Fruit fly (Drosophila melanogaster) whole organism, embryonic: ENCODE measurements around the gene CG42272.

Source experiments
- Blimp-1 ChIP-seq: fragments of 200-800 bp; sonication (Bioruptor generic); optimal IDR thresholded peaks from 3 replicates; lab custom pipeline; 2018; ENCODE audit warnings: missing biosample characterization, missing genetic modification characterization, mild to moderate bottlenecking, moderate library complexity, missing genetic modification reagents
- BtbVII ChIP-seq: fragments of 200-800 bp; sonication (Bioruptor generic); optimal IDR thresholded peaks from 3 replicates; lab custom pipeline; 2017; ENCODE audit warnings: missing biosample characterization, mild to moderate bottlenecking, missing genetic modification characterization
- CG10274 ChIP-seq: fragments of 200-800 bp; sonication (Bioruptor generic); optimal IDR thresholded peaks from 3 replicates; lab custom pipeline; 2017; ENCODE audit warnings: missing biosample characterization, mild to moderate bottlenecking, missing genetic modification characterization
- CG10321 ChIP-seq: fragments of 200-800 bp; sonication (Bioruptor generic); IDR thresholded peaks from 2 replicates; pipeline ENCODE4 v1.3.6; 2022; ENCODE audit warnings: missing biosample characterization, missing genetic modification characterization
- CG10565 ChIP-seq: fragments of 200-800 bp; sonication (Bioruptor generic); optimal IDR thresholded peaks from 3 replicates; lab custom pipeline; 2016; ENCODE audit warnings: missing biosample characterization, mild to moderate bottlenecking, missing genetic modification characterization
- CG11560 ChIP-seq: fragments of 200-800 bp; sonication (Bioruptor generic); IDR thresholded peaks from 3 replicates; pipeline ENCODE4 v1.3.6; 2022; ENCODE audit warnings: missing biosample characterization, missing genetic modification characterization
- CG12104 ChIP-seq: fragments of 200-800 bp; sonication (Bioruptor generic); optimal IDR thresholded peaks from 3 replicates; lab custom pipeline; 2016; ENCODE audit warnings: missing biosample characterization, missing genetic modification characterization
- CG13287 ChIP-seq: fragments of 200-800 bp; sonication (Bioruptor generic); IDR thresholded peaks from 2 replicates; pipeline ENCODE4 v1.3.6; 2022; ENCODE audit warnings: missing biosample characterization, missing genetic modification characterization; ENCODE audit not compliant: partially characterized antibody
- CG14667 ChIP-seq: fragments of 200-800 bp; sonication (Bioruptor generic); IDR thresholded peaks from 2 replicates; pipeline ENCODE4 v1.3.6; 2022; ENCODE audit warnings: missing biosample characterization, missing genetic modification characterization
- CG14860 ChIP-seq: fragments of 200-800 bp; sonication (Bioruptor generic); IDR thresholded peaks from 3 replicates; pipeline ENCODE4 v1.3.6; 2022; ENCODE audit warnings: missing biosample characterization, missing genetic modification characterization; ENCODE audit not compliant: partially characterized antibody
- CG1792 ChIP-seq: fragments of 200-800 bp; sonication (Bioruptor generic); optimal IDR thresholded peaks from 2 replicates; lab custom pipeline; 2016; ENCODE audit warnings: missing biosample characterization, missing genetic modification characterization
- CG18619 ChIP-seq: fragments of 200-800 bp; sonication (Bioruptor generic); optimal IDR thresholded peaks from 3 replicates; lab custom pipeline; 2017; ENCODE audit warnings: missing biosample characterization, mild to moderate bottlenecking, missing genetic modification characterization
- CG2129 ChIP-seq: fragments of 200-800 bp; sonication (Bioruptor generic); IDR thresholded peaks from 2 replicates; pipeline ENCODE4 v1.3.6; 2022; ENCODE audit warnings: missing biosample characterization, missing genetic modification characterization; ENCODE audit not compliant: partially characterized antibody
- CG2875 ChIP-seq: fragments of 200-800 bp; sonication (Bioruptor generic); optimal IDR thresholded peaks from 2 replicates; lab custom pipeline; 2017; ENCODE audit warnings: missing biosample characterization, mild to moderate bottlenecking, missing genetic modification characterization, missing genetic modification reagents
- CG2889 ChIP-seq: fragments of 200-800 bp; sonication (Bioruptor generic); IDR thresholded peaks from 3 replicates; pipeline ENCODE4 v1.3.6; 2022; ENCODE audit warnings: missing biosample characterization, missing genetic modification characterization
- CG31388 ChIP-seq: fragments of 200-800 bp; sonication (Bioruptor generic); optimal IDR thresholded peaks from 2 replicates; lab custom pipeline; 2016; ENCODE audit warnings: missing biosample characterization, missing genetic modification characterization
- CG32767 ChIP-seq: fragments of 200-800 bp; sonication (Bioruptor generic); IDR thresholded peaks from 2 replicates; pipeline ENCODE4 v1.3.6; 2022; ENCODE audit warnings: missing biosample characterization, missing genetic modification characterization
- CG43689 ChIP-seq: fragments of 200-800 bp; sonication (Bioruptor generic); IDR thresholded peaks from 2 replicates; pipeline ENCODE4 v1.3.6; 2022; ENCODE audit warnings: missing biosample characterization, missing genetic modification characterization
- CG5245 ChIP-seq: fragments of 200-800 bp; sonication (Bioruptor generic); optimal IDR thresholded peaks from 3 replicates; lab custom pipeline; 2016; ENCODE audit warnings: missing biosample characterization, missing genetic modification characterization
- CG5953 ChIP-seq: fragments of 200-800 bp; sonication (Bioruptor generic); IDR thresholded peaks from 2 replicates; pipeline ENCODE4 v1.3.6; 2022; ENCODE audit warnings: missing biosample characterization, missing genetic modification characterization
- HHEX ChIP-seq: fragments of 200-800 bp; sonication (Bioruptor generic); optimal IDR thresholded peaks from 3 replicates; lab custom pipeline; 2017; ENCODE audit warnings: missing biosample characterization, mild to moderate bottlenecking, missing genetic modification characterization, missing genetic modification reagents
- Hmx ChIP-seq: fragments of 200-800 bp; sonication (Bioruptor generic); optimal IDR thresholded peaks from 2 replicates; lab custom pipeline; 2016; ENCODE audit warnings: missing biosample characterization, missing genetic modification characterization
- Hr78 ChIP-seq, 2 experiments: fragments of 200-800 bp in 1 of 2; fragments of >200 bp in 1 of 2; sonication (Bioruptor generic) in 1 of 2; optimal IDR thresholded peaks; 2 replicates each; lab custom pipeline; 2017 to 2019; ENCODE audit warnings: missing biosample characterization in 2 of 2, missing genetic modification characterization in 2 of 2, mild to moderate bottlenecking in 1 of 2, moderate library complexity in 1 of 2
- Lim3 ChIP-seq: fragments of 200-800 bp; sonication (Bioruptor generic); IDR thresholded peaks from 2 replicates; pipeline ENCODE4 v1.3.6; 2022; ENCODE audit warnings: missing biosample characterization, missing genetic modification characterization
- NC2α ChIP-seq: fragments of 200-800 bp; sonication (Bioruptor generic); optimal IDR thresholded peaks from 2 replicates; lab custom pipeline; 2016; ENCODE audit warnings: missing biosample characterization, missing genetic modification characterization
- Nf-YC ChIP-seq: fragments of 200-800 bp; optimal IDR thresholded peaks from 3 replicates; lab custom pipeline; 2019; ENCODE audit warnings: missing biosample characterization, mild to moderate bottlenecking, missing genetic modification characterization, moderate library complexity
- Sox100B ChIP-seq: fragments of 200-800 bp; sonication (Bioruptor generic); optimal IDR thresholded peaks from 3 replicates; lab custom pipeline; 2018; ENCODE audit warnings: missing biosample characterization, mild to moderate bottlenecking, missing genetic modification characterization
- Ssrp ChIP-seq: fragments of 200-800 bp; sonication (Bioruptor generic); optimal IDR thresholded peaks from 2 replicates; lab custom pipeline; 2018; ENCODE audit warnings: missing biosample characterization, mild to moderate bottlenecking, missing genetic modification characterization, moderate library complexity
- bcd ChIP-seq: fragments of 200-800 bp; sonication (Bioruptor generic); optimal IDR thresholded peaks from 2 replicates; lab custom pipeline; 2017; ENCODE audit warnings: missing biosample characterization, mild to moderate bottlenecking, missing genetic modification characterization
- bowl ChIP-seq: fragments of 200-800 bp; sonication (Bioruptor generic); IDR thresholded peaks from 2 replicates; pipeline ENCODE4 v1.3.6; 2022; ENCODE audit warnings: missing biosample characterization, missing genetic modification characterization
- crc ChIP-seq: fragments of 200-800 bp; sonication (Bioruptor generic); optimal IDR thresholded peaks from 2 replicates; lab custom pipeline; 2016; ENCODE audit warnings: missing biosample characterization, missing genetic modification characterization
- exex ChIP-seq: fragments of 200-800 bp; sonication (Bioruptor generic); optimal IDR thresholded peaks from 4 replicates; lab custom pipeline; 2018; ENCODE audit warnings: missing biosample characterization, mild to moderate bottlenecking, missing genetic modification characterization, moderate library complexity
- gfzf ChIP-seq: fragments of 200-800 bp; sonication (Bioruptor generic); optimal IDR thresholded peaks from 2 replicates; lab custom pipeline; 2016; ENCODE audit warnings: missing biosample characterization, mild to moderate bottlenecking, missing genetic modification characterization, moderate library complexity
- grn ChIP-seq: fragments of 200-800 bp; sonication (Bioruptor generic); optimal IDR thresholded peaks from 3 replicates; lab custom pipeline; 2017; ENCODE audit warnings: missing biosample characterization, missing genetic modification characterization
- gro ChIP-seq: fragments of 200-800 bp; sonication (Bioruptor generic); optimal IDR thresholded peaks from 2 replicates; lab custom pipeline; 2016; ENCODE audit warnings: missing biosample characterization, missing genetic modification characterization
- her ChIP-seq: fragments of 200-800 bp; sonication (Bioruptor generic); optimal IDR thresholded peaks from 2 replicates; lab custom pipeline; 2016; ENCODE audit warnings: missing biosample characterization, missing genetic modification characterization
- knrl ChIP-seq: fragments of 200-800 bp; sonication (Bioruptor generic); IDR thresholded peaks from 3 replicates; pipeline ENCODE4 v1.3.6; 2022; ENCODE audit warnings: missing biosample characterization, missing genetic modification characterization; ENCODE audit not compliant: partially characterized antibody
- lab ChIP-seq: fragments of 200-800 bp; sonication (Bioruptor generic); optimal IDR thresholded peaks from 3 replicates; lab custom pipeline; 2017; ENCODE audit warnings: missing biosample characterization, missing genetic modification characterization, mild to moderate bottlenecking, moderate library complexity, missing genetic modification reagents
- lilli ChIP-seq: fragments of 200-800 bp; sonication (Bioruptor generic); optimal IDR thresholded peaks from 3 replicates; lab custom pipeline; 2016; ENCODE audit warnings: missing biosample characterization, missing genetic modification characterization
- mam ChIP-seq: fragments of 200-800 bp; sonication (Bioruptor generic); optimal IDR thresholded peaks from 3 replicates; lab custom pipeline; 2016; ENCODE audit warnings: missing biosample characterization, missing genetic modification characterization
- mirr ChIP-seq: fragments of 200-800 bp; sonication (Bioruptor generic); optimal IDR thresholded peaks from 3 replicates; lab custom pipeline; 2018; ENCODE audit warnings: missing biosample characterization, mild to moderate bottlenecking, missing genetic modification characterization
- org-1 ChIP-seq: fragments of 200-800 bp; sonication (Bioruptor generic); optimal IDR thresholded peaks from 2 replicates; lab custom pipeline; 2017; ENCODE audit warnings: missing biosample characterization, missing genetic modification characterization
- pum ChIP-seq: fragments of 200-800 bp; sonication (Bioruptor generic); optimal IDR thresholded peaks from 2 replicates; lab custom pipeline; 2016; ENCODE audit warnings: missing biosample characterization, missing genetic modification characterization
- ro ChIP-seq: fragments of 200-800 bp; sonication (Bioruptor generic); IDR thresholded peaks from 2 replicates; pipeline ENCODE4 v1.3.6; 2022; ENCODE audit warnings: missing biosample characterization, missing genetic modification characterization
- sens ChIP-seq: fragments of 200-800 bp; sonication (Bioruptor generic); peaks from one replicate; lab custom pipeline; 2016; ENCODE audit warnings: missing biosample characterization, missing genetic modification characterization
- tin ChIP-seq: fragments of 200-800 bp; sonication (Bioruptor generic); optimal IDR thresholded peaks from 3 replicates; lab custom pipeline; 2016; ENCODE audit warnings: missing biosample characterization, missing genetic modification characterization
- trh ChIP-seq: fragments of 200-800 bp; sonication (Bioruptor generic); optimal IDR thresholded peaks from 2 replicates; lab custom pipeline; 2016; ENCODE audit warnings: missing biosample characterization, missing genetic modification characterization
- twi ChIP-seq: fragments of 200-800 bp; optimal IDR thresholded peaks from 2 replicates; lab custom pipeline; 2019; ENCODE audit warnings: missing biosample characterization, mild to moderate bottlenecking, missing genetic modification characterization, moderate library complexity
- unc-4 ChIP-seq: fragments of 200-800 bp; sonication (Bioruptor generic); IDR thresholded peaks from 2 replicates; pipeline ENCODE4 v1.3.6; 2022; ENCODE audit warnings: missing biosample characterization, missing genetic modification characterization; ENCODE audit not compliant: partially characterized antibody

CG42272 gene

DNA sequence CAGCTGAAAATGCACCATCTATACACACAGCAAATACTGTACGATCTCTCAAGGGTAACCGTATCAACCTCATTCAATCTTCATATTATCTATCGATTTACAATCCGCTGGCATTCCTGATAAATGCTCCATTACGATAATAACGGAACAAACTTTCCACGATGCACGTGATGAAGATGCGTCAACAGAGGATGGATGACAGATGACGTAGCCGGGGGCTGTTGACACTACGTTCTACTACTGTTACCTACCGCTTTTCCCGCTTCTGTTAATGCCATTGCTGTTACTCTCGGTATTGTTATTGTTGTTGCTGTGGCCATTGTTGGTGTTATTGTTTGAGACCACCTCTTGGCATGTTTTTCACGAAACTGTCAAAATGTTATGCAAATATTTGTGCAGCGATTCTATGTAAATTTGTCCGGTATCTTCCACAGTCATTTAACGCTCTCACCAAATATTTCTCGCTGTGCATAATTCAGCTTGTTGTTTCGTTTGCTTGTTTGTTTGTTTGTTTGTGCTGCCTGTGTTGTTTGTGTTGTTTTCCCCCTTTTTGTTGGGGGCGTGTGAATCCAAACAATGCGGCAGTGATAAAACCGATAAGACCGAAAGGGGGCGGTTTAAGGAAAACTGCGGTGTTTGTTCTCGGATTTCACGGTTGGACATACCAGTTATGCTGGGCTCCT is 21.1 kb downstream of the CG42272 start (continued):
- peak; percentile 47 for TF ChIP-seq Ssrp (tag; lab: Kevin White, UChicago)
- TF ChIP-seq CG2889 (GFP tag; lab: Robert Waterston, UW) = no peak
- TF ChIP-seq org-1 (GFP tag; lab: Kevin White, UChicago) = peak; percentile 88
- peak; percentile 68 for TF ChIP-seq trh (GFP tag; lab: Kevin White, UChicago)
- TF ChIP-seq CG14860 (GFP tag; lab: Robert Waterston, UW) = no peak
- TF ChIP-seq Nf-YC (tag; lab: Kevin White, UChicago) = peak; percentile 37
- peak; percentile 55 for TF ChIP-seq mirr (GFP tag; lab: Kevin White, UChicago)
- TF ChIP-seq Hr78 (GFP tag; optimal IDR thresholded peaks at IDR 0.05; lab: Kevin White, UChicago) = peak in 1 of 2 experiments; percentile 14
- peak; percentile 60 for TF ChIP-seq twi (tag; lab: Kevin White, UChicago)
- TF ChIP-seq tin = peak; percentile 53
- peak; percentile 80 for TF ChIP-seq CG18619 (GFP tag; lab: Kevin White, UChicago)
- no peak for TF ChIP-seq CG14667 (GFP tag; lab: Robert Waterston, UW)
- no peak for TF ChIP-seq Hmx (GFP tag; lab: Kevin White, UChicago)
- TF ChIP-seq unc-4 = no peak
- peak; percentile 76 for TF ChIP-seq CG5245
- TF ChIP-seq CG10321 (GFP tag; lab: Robert Waterston, UW) = peak; percentile 18; the same call in 1 of the 2 replicates
- TF ChIP-seq sens (GFP tag; lab: Kevin White, UChicago) = peak; percentile 92
- no peak for TF ChIP-seq CG13287 (GFP tag; lab: Robert Waterston, UW)
- TF ChIP-seq Sox100B = peak; percentile 89
- TF ChIP-seq CG12104 (GFP tag; lab: Kevin White, UChicago) = peak; percentile 85
- TF ChIP-seq CG10565 (GFP tag; lab: Kevin White, UChicago) = peak; percentile 45
- no peak for TF ChIP-seq CG2129
- peak; percentile 4 for TF ChIP-seq mam
- peak; percentile 78 for TF ChIP-seq bcd
- peak; percentile 40 for TF ChIP-seq exex (tag; lab: Kevin White, UChicago)
- TF ChIP-seq HHEX (GFP tag; lab: Kevin White, UChicago) = peak; percentile 88
- TF ChIP-seq lab (GFP tag; lab: Kevin White, UChicago) = peak; percentile 88
- peak; percentile 75 for TF ChIP-seq pum (GFP tag; lab: Kevin White, UChicago)
- TF ChIP-seq CG11560 (tag; lab: Robert Waterston, UW) = no peak
- TF ChIP-seq her (GFP tag; lab: Kevin White, UChicago) = peak; percentile 72
- no peak for TF ChIP-seq bowl (GFP tag; lab: Robert Waterston, UW)
- peak; percentile 84 for TF ChIP-seq BtbVII (GFP tag; lab: Kevin White, UChicago)
- no peak for TF ChIP-seq gfzf (GFP tag; lab: Kevin White, UChicago)
- no peak for TF ChIP-seq CG43689 (GFP tag; lab: Robert Waterston, UW)
- peak; percentile 91 for TF ChIP-seq NC2α (GFP tag; lab: Kevin White, UChicago)
- peak; percentile 89 for TF ChIP-seq Blimp-1 (GFP tag; lab: Kevin White, UChicago)
- TF ChIP-seq lilli (GFP tag; lab: Kevin White, UChicago) = peak; percentile 44
- TF ChIP-seq knrl (GFP tag; lab: Robert Waterston, UW) = no peak
- TF ChIP-seq CG2875 (GFP tag; lab: Kevin White, UChicago) = peak; percentile 93
- no peak for TF ChIP-seq ro (GFP tag; lab: Robert Waterston, UW)
- TF ChIP-seq CG31388 = peak; percentile 54
- peak; percentile 67; the same call in 1 of the 2 replicates for TF ChIP-seq CG5953 (GFP tag; lab: Robert Waterston, UW)
- TF ChIP-seq CG10274 (GFP tag; lab: Kevin White, UChicago) = peak; percentile 45
- TF ChIP-seq crc = peak; percentile 63
- no peak for TF ChIP-seq Lim3 (GFP tag; lab: Robert Waterston, UW)
- peak; percentile 50; the same call in 1 of the 2 replicates for TF ChIP-seq CG32767 (GFP tag; lab: Robert Waterston, UW)
- peak; percentile 84 for TF ChIP-seq CG1792 (GFP tag; lab: Kevin White, UChicago)
- no peak for TF ChIP-seq gro
- TF ChIP-seq grn = peak; percentile 56
